Fruit fly (Drosophila melanogaster) whole organism, pupa: ENCODE measurements around the gene CG31710.

Experiments used
- CG17806 ChIP-seq: fragments of 200-800 bp; sonication (Bioruptor generic); optimal IDR thresholded peaks from 2 replicates; lab custom pipeline; 2018; ENCODE audit warnings: missing biosample characterization, mild to moderate bottlenecking, missing genetic modification characterization, moderate library complexity
- CG32121 ChIP-seq: fragments of 200-800 bp; sonication (Bioruptor generic); IDR thresholded peaks from 2 replicates; pipeline ENCODE4 v1.3.6; 2022; ENCODE audit warnings: missing biosample characterization, missing genetic modification characterization
- CG34367 ChIP-seq: fragments of 200-800 bp; sonication (Bioruptor generic); optimal IDR thresholded peaks from 2 replicates; lab custom pipeline; 2018; ENCODE audit warnings: missing biosample characterization, mild to moderate bottlenecking, missing genetic modification characterization
- CG8301 ChIP-seq: fragments of 200-800 bp; sonication (Bioruptor generic); optimal IDR thresholded peaks from 2 replicates; lab custom pipeline; 2018; ENCODE audit warnings: missing biosample characterization, mild to moderate bottlenecking, missing genetic modification characterization
- EcR ChIP-seq: fragments of 200-800 bp; sonication (Bioruptor generic); optimal IDR thresholded peaks from 3 replicates; lab custom pipeline; 2019; ENCODE audit warnings: missing biosample characterization, missing genetic modification characterization, mild to moderate bottlenecking, moderate library complexity, missing genetic modification reagents
- Ets98B ChIP-seq: fragments of 200-800 bp; sonication (Bioruptor generic); IDR thresholded peaks from 2 replicates; pipeline ENCODE4 v1.3.6; 2022; ENCODE audit warnings: missing biosample characterization, missing genetic modification characterization
- Pif1B ChIP-seq: fragments of 200-800 bp; sonication (Bioruptor generic); optimal IDR thresholded peaks from 3 replicates; lab custom pipeline; 2016; ENCODE audit warnings: missing biosample characterization, missing genetic modification characterization
- fd96Ca ChIP-seq: fragments of 200-800 bp; sonication (Bioruptor generic); IDR thresholded peaks from 3 replicates; pipeline ENCODE4 v1.3.6; 2022; ENCODE audit warnings: missing biosample characterization, missing genetic modification characterization
- rn ChIP-seq: fragments of 200-800 bp; sonication (Bioruptor generic); IDR thresholded peaks from 2 replicates; pipeline ENCODE4 v1.3.6; 2022; ENCODE audit warnings: missing biosample characterization, missing genetic modification characterization

dm6 chr2L:9707514-9708094, 1.9 kb upstream of the CG31710 start:
- TF ChIP-seq CG32121 (no peak), CG17806 (tag; lab: Kevin White, UChicago) (no peak), Pif1B (no peak), rn (GFP tag; lab: Robert Waterston, UW) (no peak), CG8301 (no peak), Ets98B (GFP tag; lab: Robert Waterston, UW) (no peak), EcR (peak; percentile 47), fd96Ca (no peak), CG34367 (no peak)
